Fruit fly (Drosophila melanogaster): ENCODE data around the gene CG3288.

Gene CG3288

dm6 chr3L:20841465-20842109 is 5.6 kb downstream of the CG3288 start, which contains the start of the genes CSN3 and CG11456:
Gene CSN3 (minus strand): TSS chr3L:20841576.
Gene CG11456 (plus strand): TSS chr3L:20841987.
- TF ChIP-seq Ets98B (GFP tag; IDR thresholded peaks at IDR 0.05) (no peak), Pif1A (GFP tag; optimal IDR thresholded peaks at IDR 0.05) (no peak), CG15710 (tag; optimal IDR thresholded peaks at IDR 0.05) (no peak), CG8301 (tag; optimal IDR thresholded peaks at IDR 0.05) (no peak), CG4496 (GFP tag; IDR thresholded peaks at IDR 0.05) (0 out of 3 replicates have a peak, but pooled peaks have one; percentile 25)

dm6 chr3L:20848572-20848971 is 12.6 kb downstream of the CG3288 start:
- no peak for TF ChIP-seq CG15710 (tag; optimal IDR thresholded peaks at IDR 0.05)
- no peak for TF ChIP-seq CG10348 (GFP tag; IDR thresholded peaks at IDR 0.05)
- no peak for TF ChIP-seq CG4496 (GFP tag; IDR thresholded peaks at IDR 0.05)

DNA sequence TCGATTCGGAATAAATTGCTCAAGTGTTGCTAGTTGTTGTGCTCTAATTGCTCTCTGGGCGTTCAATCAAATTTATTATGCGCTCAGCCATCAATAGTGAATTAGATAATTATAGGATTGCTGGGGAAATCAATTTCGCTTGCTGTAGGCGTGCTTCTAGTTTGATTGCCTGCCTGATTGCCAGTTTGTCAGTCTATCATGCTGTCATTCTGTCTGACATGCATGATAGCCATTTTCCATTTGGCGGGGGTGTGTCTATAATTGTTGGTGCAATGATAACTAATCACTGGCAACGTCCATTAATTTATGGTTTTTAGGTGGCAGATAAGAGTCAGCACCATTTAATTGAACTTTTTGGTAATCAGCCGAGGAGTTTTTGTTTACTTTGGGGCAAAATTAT is 21.6 kb downstream of the CG3288 start:
- TF ChIP-seq CG12605 (GFP tag; IDR thresholded peaks at IDR 0.05) (no peak), gl (tag; optimal IDR thresholded peaks at IDR 0.05) (no peak), CG9948 (tag; optimal IDR thresholded peaks at IDR 0.05) (no peak), CG14655 (GFP tag; optimal IDR thresholded peaks at IDR 0.05) (no peak), Pif1A (GFP tag; optimal IDR thresholded peaks at IDR 0.05) (no peak), CG15710 (tag; optimal IDR thresholded peaks at IDR 0.05) (no peak), CG34367 (tag; optimal IDR thresholded peaks at IDR 0.05) (no peak), CG17806 (tag; optimal IDR thresholded peaks at IDR 0.05) (no peak), fd96Ca (GFP tag; IDR thresholded peaks at IDR 0.05) (no peak), CG13204 (GFP tag; optimal IDR thresholded peaks at IDR 0.05) (no peak), rn (GFP tag; IDR thresholded peaks at IDR 0.05) (no peak), Ets98B (GFP tag; IDR thresholded peaks at IDR 0.05) (no peak), D1 (tag; optimal IDR thresholded peaks at IDR 0.05) (no peak), CG8159 (tag; optimal IDR thresholded peaks at IDR 0.05) (no peak), CG10348 (GFP tag; IDR thresholded peaks at IDR 0.05) (no peak), CG32121 (GFP tag; IDR thresholded peaks at IDR 0.05) (no peak), Snoo (tag; optimal IDR thresholded peaks at IDR 0.05) (no peak)

DNA sequence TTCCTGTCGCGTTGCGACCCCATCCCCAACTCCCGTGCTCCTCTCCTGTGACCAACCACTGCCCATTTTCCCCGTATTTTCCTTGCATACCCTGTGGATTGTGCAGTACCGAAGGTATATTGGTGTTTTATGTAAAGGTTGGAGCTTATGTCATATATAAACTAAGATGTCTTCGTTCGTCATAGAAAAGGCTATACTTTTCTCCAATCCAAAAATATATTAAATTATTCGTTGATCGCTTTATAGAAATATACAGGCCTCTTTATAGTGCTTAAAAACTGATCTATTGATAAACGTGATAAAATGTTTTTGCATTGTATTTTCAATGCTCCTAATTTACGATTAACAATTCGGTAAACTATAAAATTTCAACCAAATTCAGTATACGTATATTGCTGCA is 33.0 kb downstream of the CG3288 start:
- TF ChIP-seq CG13204 (GFP tag; optimal IDR thresholded peaks at IDR 0.05) (no peak), CG14655 (GFP tag; optimal IDR thresholded peaks at IDR 0.05) (peak; percentile 0)

DNA sequence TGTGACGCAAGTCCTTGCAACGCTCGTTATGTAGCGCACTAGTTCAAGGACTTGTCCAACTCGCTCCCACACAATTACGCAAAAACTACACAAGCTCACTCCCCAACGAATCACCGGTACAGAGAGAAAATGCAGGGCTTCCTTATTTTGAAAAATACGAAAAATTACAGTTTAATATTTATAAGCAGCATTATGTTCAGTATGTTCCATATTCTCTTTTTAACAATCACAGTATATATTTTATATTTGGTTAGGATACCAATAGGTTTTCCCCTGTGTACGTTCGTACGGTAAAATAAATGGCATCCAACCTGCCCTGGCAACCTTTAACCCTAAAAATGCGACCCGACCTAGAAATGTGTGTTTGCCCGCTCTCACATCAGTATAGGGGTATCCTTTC is 48.0 kb downstream of the CG3288 start:
- TF ChIP-seq CG12605 (GFP tag; IDR thresholded peaks at IDR 0.05) (no peak), CG9948 (tag; optimal IDR thresholded peaks at IDR 0.05) (no peak), CG34367 (tag; optimal IDR thresholded peaks at IDR 0.05) (no peak), Pif1B (GFP tag; optimal IDR thresholded peaks at IDR 0.05) (no peak), CG8301 (tag; optimal IDR thresholded peaks at IDR 0.05) (no peak), CG32121 (GFP tag; IDR thresholded peaks at IDR 0.05) (no peak), EcR (GFP tag; optimal IDR thresholded peaks at IDR 0.05) (no peak), CG8159 (tag; optimal IDR thresholded peaks at IDR 0.05) (no peak), CG4496 (GFP tag; IDR thresholded peaks at IDR 0.05) (no peak), Snoo (tag; optimal IDR thresholded peaks at IDR 0.05) (no peak), CG10348 (GFP tag; IDR thresholded peaks at IDR 0.05) (no peak), rn (GFP tag; IDR thresholded peaks at IDR 0.05) (no peak), CG14655 (GFP tag; optimal IDR thresholded peaks at IDR 0.05) (no peak)

- no peak for TF ChIP-seq Pif1A (GFP tag; optimal IDR thresholded peaks at IDR 0.05)
- TF ChIP-seq CG32121 (GFP tag; IDR thresholded peaks at IDR 0.05) = no peak
- TF ChIP-seq D1 (tag; optimal IDR thresholded peaks at IDR 0.05) = no peak
- no peak for TF ChIP-seq rn (GFP tag; IDR thresholded peaks at IDR 0.05)
- no peak for TF ChIP-seq CG10348 (GFP tag; IDR thresholded peaks at IDR 0.05)
- TF ChIP-seq Ets98B (GFP tag; IDR thresholded peaks at IDR 0.05) = no peak
- TF ChIP-seq CG34367 (tag; optimal IDR thresholded peaks at IDR 0.05) = no peak
- no peak for TF ChIP-seq Pif1B (GFP tag; optimal IDR thresholded peaks at IDR 0.05)
- TF ChIP-seq EcR (GFP tag; optimal IDR thresholded peaks at IDR 0.05) = no peak
- no peak for TF ChIP-seq fd96Ca (GFP tag; IDR thresholded peaks at IDR 0.05)
- no peak for TF ChIP-seq CG17806 (tag; optimal IDR thresholded peaks at IDR 0.05)
- no peak for TF ChIP-seq CG12605 (GFP tag; IDR thresholded peaks at IDR 0.05)
- no peak for TF ChIP-seq Snoo (tag; optimal IDR thresholded peaks at IDR 0.05)
- TF ChIP-seq gl (tag; optimal IDR thresholded peaks at IDR 0.05) = no peak
- no peak for TF ChIP-seq CG8159 (tag; optimal IDR thresholded peaks at IDR 0.05)
- TF ChIP-seq CG8301 (tag; optimal IDR thresholded peaks at IDR 0.05) = no peak
- no peak for TF ChIP-seq CG15710 (tag; optimal IDR thresholded peaks at IDR 0.05)
- TF ChIP-seq CG9948 (tag; optimal IDR thresholded peaks at IDR 0.05) = no peak
- no peak for TF ChIP-seq CG14655 (GFP tag; optimal IDR thresholded peaks at IDR 0.05)
These were observed 49.2 kb downstream of the CG3288 start, which contains the start of gene CG32432 for dm6 chr3L:20885172-20885571. Gene CG32432 (minus strand): TSS chr3L:20885188.
